Worm (Caenorhabditis elegans): ENCODE data around the gene sna-3.
A peak's percentile ranks its signal among the peaks of the same experiment; 100 is the strongest.

The sna-3 gene

ce11 chrIII:6170038-6170437, 36.0 kb downstream of the sna-3 start (continued):
- TF ChIP-seq ctbp-1 (GFP tag; IDR thresholded peaks at IDR 0.05), result 0 out of 2 replicates have a peak, but pooled peaks have one; percentile 7
- TF ChIP-seq zip-11 (GFP tag; IDR thresholded peaks at IDR 0.05), result no peak
- peak in 1 of 2 experiments; percentile 95 for TF ChIP-seq hif-1 (tag; optimal IDR thresholded peaks at IDR 0.05)
- no peak for TF ChIP-seq pqm-1 (tag; optimal IDR thresholded peaks at IDR 0.05)
- peak; percentile 67 for TF ChIP-seq hlh-11 (tag; optimal IDR thresholded peaks at IDR 0.05)
- TF ChIP-seq ztf-7 (tag; optimal IDR thresholded peaks at IDR 0.05), result no peak
- no peak for TF ChIP-seq ZK337.2 (GFP tag; IDR thresholded peaks at IDR 0.05)
- TF ChIP-seq hmg-1.1 (GFP tag; IDR thresholded peaks at IDR 0.05), result peak; percentile 68
- peak; percentile 86 for TF ChIP-seq nhr-11 (tag; optimal IDR thresholded peaks at IDR 0.05)
- TF ChIP-seq zfp-2 (tag; optimal IDR thresholded peaks at IDR 0.05), result no peak

- TF ChIP-seq ces-1 (GFP tag; optimal IDR thresholded peaks at IDR 0.05) (no peak), madf-9 (GFP tag; conservative IDR thresholded peaks at IDR 0.05) (no peak), F37D6.2 (tag; optimal IDR thresholded peaks at IDR 0.05) (no peak), attf-4 (tag; optimal IDR thresholded peaks at IDR 0.05) (no peak), php-3 (GFP tag; IDR thresholded peaks at IDR 0.05) (no peak), lsy-2 (tag; optimal IDR thresholded peaks at IDR 0.05) (peak in 1 of 2 experiments; percentile 34), nhr-102 (tag; optimal IDR thresholded peaks at IDR 0.05) (no peak), F49E8.2 (tag; optimal IDR thresholded peaks at IDR 0.05; ENCODE audit: borderline replicate concordance) (no peak), lin-1 (GFP tag; IDR thresholded peaks at IDR 0.05) (0 out of 2 replicates have a peak, but pooled peaks have one; percentile 17), nhr-6 (tag; optimal IDR thresholded peaks at IDR 0.05) (no peak), ZK546.5 (tag; optimal IDR thresholded peaks at IDR 0.05) (no peak), T20F7.1 (GFP tag; optimal IDR thresholded peaks at IDR 0.05) (no peak), lin-38 (GFP tag; IDR thresholded peaks at IDR 0.05) (no peak), egl-43 (GFP tag; IDR thresholded peaks at IDR 0.05) (no peak), gei-8 (GFP tag; optimal IDR thresholded peaks at IDR 0.05) (no peak), aha-1 (tag) (peak; percentile 94), nhr-76 (tag; optimal IDR thresholded peaks at IDR 0.05) (no peak), ceh-82 (tag; optimal IDR thresholded peaks at IDR 0.05) (no peak), nhr-42 (GFP tag; IDR thresholded peaks at IDR 0.05) (no peak), lin-29 (GFP tag; IDR thresholded peaks at IDR 0.05) (no peak), jun-1 (tag; optimal IDR thresholded peaks at IDR 0.05) (no peak), ctbp-1 (GFP tag; IDR thresholded peaks at IDR 0.05) (no peak), aly-2 (tag; optimal IDR thresholded peaks at IDR 0.05) (no peak), nhr-11 (tag; optimal IDR thresholded peaks at IDR 0.05) (peak; percentile 20), zag-1 (tag; optimal IDR thresholded peaks at IDR 0.05) (no peak), unc-130 (GFP tag; optimal IDR thresholded peaks at IDR 0.05) (no peak), Y5F2A.4 (GFP tag; optimal IDR thresholded peaks at IDR 0.05) (no peak), set-16 (GFP tag; IDR thresholded peaks at IDR 0.05) (no peak), hmg-1.1 (GFP tag; IDR thresholded peaks at IDR 0.05) (no peak), ceh-44 (GFP tag; IDR thresholded peaks at IDR 0.05) (no peak), nhr-237 (tag; optimal IDR thresholded peaks at IDR 0.05) (no peak), lir-3 (tag; optimal IDR thresholded peaks at IDR 0.05) (no peak), daf-8 (GFP tag; IDR thresholded peaks at IDR 0.05) (no peak), F26F4.8 (GFP tag; conservative IDR thresholded peaks at IDR 0.05) (no peak), hif-1 (tag; optimal IDR thresholded peaks at IDR 0.05) (peak; percentile 56 to 97), dmd-6 (GFP tag; IDR thresholded peaks at IDR 0.05) (peak; percentile 33; the same call in 1 of the 2 replicates), spr-1 (tag; optimal IDR thresholded peaks at IDR 0.05) (no peak), lin-39 (tag; optimal IDR thresholded peaks at IDR 0.05) (no peak), ztf-7 (tag; optimal IDR thresholded peaks at IDR 0.05) (no peak), madf-5 (GFP tag; IDR thresholded peaks at IDR 0.05) (no peak), daf-19 (GFP tag; conservative IDR thresholded peaks at IDR 0.05) (no peak), mes-2 (tag; optimal IDR thresholded peaks at IDR 0.05; ENCODE audit: poor library complexity, severe bottlenecking) (no peak), mdl-1 (tag; optimal IDR thresholded peaks at IDR 0.05) (peak in 1 of 2 experiments; percentile 37)
Observed at ce11 chrIII:6168497-6169227, 37.3 kb downstream of the sna-3 start, which contains the start of gene efk-1. Gene efk-1 (minus strand): TSS chrIII:6168547.

Data from whole organism, L4 larva.